Worm (Caenorhabditis elegans) whole organism, L4 larva: ENCODE measurements around the gene grl-20.

Experiments used
- ceh-28 ChIP-seq: fragments of 150-350 bp; optimal IDR thresholded peaks from 2 replicates; lab custom pipeline; 2014; ENCODE audit warnings: missing biosample characterization, missing genetic modification reagents, missing genetic modification characterization
- daf-12 ChIP-seq: fragments of 150-350 bp; optimal IDR thresholded peaks from 2 replicates; lab custom pipeline; 2014; ENCODE audit warnings: missing biosample characterization, missing genetic modification reagents, missing genetic modification characterization
- egl-27 ChIP-seq: sonication (generic microtip); optimal IDR thresholded peaks from 3 replicates; lab custom pipeline; 2017; ENCODE audit warnings: missing biosample characterization, missing genetic modification reagents, missing genetic modification characterization
- fkh-10 ChIP-seq: fragments of 150-350 bp; optimal IDR thresholded peaks from 2 replicates; lab custom pipeline; 2014; ENCODE audit warnings: missing biosample characterization, missing genetic modification reagents, missing genetic modification characterization
- nhr-11 ChIP-seq: fragments of 150-350 bp; optimal IDR thresholded peaks from 2 replicates; lab custom pipeline; 2014; ENCODE audit warnings: missing biosample characterization, missing genetic modification characterization
- nhr-25 ChIP-seq: sonication (generic microtip); optimal IDR thresholded peaks from 2 replicates; lab custom pipeline; 2017; ENCODE audit warnings: missing genetic modification characterization, mild to moderate bottlenecking, missing compliant biosample characterization, antibody characterized with exemption, moderate library complexity, borderline replicate concordance; ENCODE audit not compliant: insufficient read depth
- pha-4 ChIP-seq, 2 experiments: fragments of 150-350 bp in 1 of 2; fragments of 200-800 bp in 1 of 2; sonication (Bioruptor generic) in 1 of 2; IDR thresholded peaks in 1 of 2; optimal IDR thresholded peaks in 1 of 2; 2 replicates each; pipeline versions ENCODE4 v1.3.6 to Lab custom; 2014 to 2022; ENCODE audit warnings: missing genetic modification characterization in 2 of 2, missing genetic modification reagents in 2 of 2, missing biosample characterization in 1 of 2, missing compliant biosample characterization in 1 of 2

DNA sequence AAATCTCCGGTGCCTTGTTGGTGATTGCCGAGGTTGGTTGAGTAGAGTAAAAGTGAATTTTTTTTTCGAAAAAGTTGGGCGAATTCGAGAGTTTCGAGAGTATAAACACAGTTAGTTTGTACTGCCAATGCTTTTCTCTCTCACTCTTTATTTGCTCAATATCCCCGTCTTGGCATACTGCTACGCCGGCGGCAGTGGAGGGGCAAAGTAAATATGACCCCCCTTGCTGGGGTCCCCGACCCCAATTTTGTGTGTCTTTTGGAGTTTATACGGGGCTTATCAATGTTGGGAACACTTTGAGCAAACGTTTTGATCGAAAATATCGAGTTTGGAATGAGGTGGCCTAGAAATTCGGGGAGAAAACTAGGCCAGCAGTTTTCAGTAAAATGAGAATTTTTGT, 39.9 kb upstream of the grl-20 start, which contains the start of gene C54E4.4:
- TF ChIP-seq nhr-11 (tag; lab: Kevin White, UChicago) (no peak), nhr-25 (no peak), fkh-10 (GFP tag; lab: Kevin White, UChicago) (no peak), pha-4 (GFP tag; IDR thresholded peaks at IDR 0.05; lab: Robert Waterston, UW) (no peak), pha-4 (tag; optimal IDR thresholded peaks at IDR 0.05; lab: Kevin White, UChicago) (no peak), ceh-28 (tag; lab: Kevin White, UChicago) (no peak), egl-27 (tag; lab: Kevin White, UChicago) (no peak), daf-12 (no peak)
